Fruit fly (Drosophila melanogaster): ENCODE data around the gene Coq6.
A peak's percentile ranks its signal among the peaks of the same experiment; 100 is the strongest.

Gene Coq6

DNA sequence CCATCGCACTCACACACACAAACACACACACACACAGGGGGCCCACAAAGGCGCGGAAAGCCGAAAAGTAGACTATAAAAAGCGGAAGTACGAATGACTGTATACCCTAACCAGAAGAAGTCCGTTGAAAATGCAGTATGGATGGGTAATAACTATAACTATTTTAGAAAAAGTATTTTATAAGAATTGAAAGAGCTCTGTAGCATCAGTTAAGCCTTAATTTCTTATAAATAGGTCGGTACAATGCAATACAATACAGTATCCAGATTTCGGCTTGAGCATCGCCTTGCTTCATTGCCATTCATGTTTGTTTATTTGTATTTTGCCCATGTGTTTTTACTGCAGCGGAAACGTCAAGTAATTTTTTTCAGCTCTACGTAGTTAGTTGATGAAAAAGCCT lies 37.5 kb upstream of the Coq6 start (continued):
- TF ChIP-seq trh (GFP tag; optimal IDR thresholded peaks at IDR 0.05) (no peak), sens (GFP tag) (no peak), Nf-YB (GFP tag; optimal IDR thresholded peaks at IDR 0.05) (no peak), ranshi (GFP tag; IDR thresholded peaks at IDR 0.05) (peak; percentile 10; the same call in 1 of the 2 replicates), CG9437 (GFP tag; optimal IDR thresholded peaks at IDR 0.05) (no peak), Blimp-1 (GFP tag; optimal IDR thresholded peaks at IDR 0.05) (no peak), CG7839 (tag; optimal IDR thresholded peaks at IDR 0.05) (peak; percentile 58), fd3F (GFP tag; optimal IDR thresholded peaks at IDR 0.05) (no peak), Med (GFP tag) (no peak), Oli (tag; optimal IDR thresholded peaks at IDR 0.05) (peak; percentile 27), exex (tag; optimal IDR thresholded peaks at IDR 0.05) (no peak), NC2β (GFP tag; optimal IDR thresholded peaks at IDR 0.05) (no peak), CG10543 (GFP tag; optimal IDR thresholded peaks at IDR 0.05) (no peak), CG3838 (GFP tag; optimal IDR thresholded peaks at IDR 0.05) (no peak), E2f1 (GFP tag; IDR thresholded peaks at IDR 0.05) (no peak), Hr39 (optimal IDR thresholded peaks at IDR 0.05) (no peak), Bgb (GFP tag; IDR thresholded peaks at IDR 0.05; ENCODE audit: partially characterized antibody) (no peak), CG17328 (GFP tag; IDR thresholded peaks at IDR 0.05) (peak; percentile 43; the same call in 1 of the 2 replicates), Hr3 (GFP tag; optimal IDR thresholded peaks at IDR 0.05) (no peak), ase (GFP tag; IDR thresholded peaks at IDR 0.05) (peak; percentile 39; the same call in 1 of the 3 replicates), CG34224 (GFP tag; IDR thresholded peaks at IDR 0.05; ENCODE audit: partially characterized antibody) (no peak), lmd (GFP tag; IDR thresholded peaks at IDR 0.05) (peak; percentile 46; the same call in 1 of the 2 replicates), ind (GFP tag; optimal IDR thresholded peaks at IDR 0.05) (peak; percentile 27), cad (GFP tag; optimal IDR thresholded peaks at IDR 0.05) (no peak), so (GFP tag; IDR thresholded peaks at IDR 0.05) (no peak), CG14965 (GFP tag; optimal IDR thresholded peaks at IDR 0.05; ENCODE audit: borderline replicate concordance) (no peak), hb (GFP tag; IDR thresholded peaks at IDR 0.05; ENCODE audit: partially characterized antibody) (no peak)

DNA sequence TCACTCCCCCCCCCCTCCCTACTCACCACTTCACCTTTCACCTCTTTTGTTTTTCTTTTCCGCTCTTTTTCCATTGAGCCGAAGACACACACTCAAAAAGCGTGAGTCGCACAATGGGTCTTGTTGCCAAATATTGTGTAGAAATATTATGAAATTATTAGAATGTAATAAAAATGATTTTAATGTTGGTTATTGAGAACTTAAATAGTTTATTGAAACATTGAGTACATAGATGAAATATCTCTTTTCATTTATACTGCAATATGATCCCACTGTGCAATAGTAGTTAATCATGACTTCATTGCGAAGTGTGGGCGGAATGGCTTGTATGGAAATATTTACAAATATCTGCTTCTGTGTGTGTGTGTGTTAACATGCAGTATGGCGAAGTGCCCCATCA lies 35.1 kb upstream of the Coq6 start:
- TF ChIP-seq CG4707 (GFP tag; optimal IDR thresholded peaks at IDR 0.05) = peak; percentile 30
- no peak for TF ChIP-seq CG14965 (GFP tag; optimal IDR thresholded peaks at IDR 0.05; ENCODE audit: borderline replicate concordance)
- no peak for TF ChIP-seq mld (GFP tag; IDR thresholded peaks at IDR 0.05; ENCODE audit: partially characterized antibody)
- TF ChIP-seq H15 (GFP tag; IDR thresholded peaks at IDR 0.05) = 0 out of 3 replicates have a peak, but pooled peaks have one; percentile 35
- 0 out of 3 replicates have a peak, but pooled peaks have one; percentile 43 for TF ChIP-seq CG11456 (GFP tag; IDR thresholded peaks at IDR 0.05)
- TF ChIP-seq CG4617 (GFP tag; optimal IDR thresholded peaks at IDR 0.05; ENCODE audit: borderline replicate concordance) = no peak
- TF ChIP-seq CG2678 (tag; optimal IDR thresholded peaks at IDR 0.05) = peak; percentile 20
- TF ChIP-seq slbo (GFP tag; IDR thresholded peaks at IDR 0.05) = peak; percentile 45
- peak; percentile 44; the same call in 1 of the 2 replicates for TF ChIP-seq ttk (GFP tag; IDR thresholded peaks at IDR 0.05)
- peak; percentile 38; the same call in 1 of the 2 replicates for TF ChIP-seq ranshi (GFP tag; IDR thresholded peaks at IDR 0.05)
- 0 out of 3 replicates have a peak, but pooled peaks have one; percentile 18 for TF ChIP-seq Aef1 (GFP tag; IDR thresholded peaks at IDR 0.05)
- peak in 1 of 2 experiments; percentile 12 for TF ChIP-seq Hr51 (GFP tag; optimal IDR thresholded peaks at IDR 0.05)
- peak; percentile 19 for TF ChIP-seq CG7839 (tag; optimal IDR thresholded peaks at IDR 0.05)
- TF ChIP-seq CG11504 (tag; optimal IDR thresholded peaks at IDR 0.05) = peak; percentile 37
- TF ChIP-seq esg (GFP tag; conservative IDR thresholded peaks at IDR 0.05) = 0 out of 2 replicates have a peak, but pooled peaks have one; percentile 20
- peak; percentile 52; the same call in 2 of the 3 replicates for TF ChIP-seq row (GFP tag; IDR thresholded peaks at IDR 0.05)
- 0 out of 3 replicates have a peak, but pooled peaks have one; percentile 36 for TF ChIP-seq z (GFP tag; IDR thresholded peaks at IDR 0.05)
- TF ChIP-seq unpg (GFP tag; optimal IDR thresholded peaks at IDR 0.05) = peak; percentile 30
- no peak for TF ChIP-seq stc (GFP tag; IDR thresholded peaks at IDR 0.05)
- peak; percentile 34 for TF ChIP-seq dmrt99B (tag; optimal IDR thresholded peaks at IDR 0.05)
- no peak for TF ChIP-seq Dip3 (GFP tag; optimal IDR thresholded peaks at IDR 0.05)
- TF ChIP-seq bsh (GFP tag; optimal IDR thresholded peaks at IDR 0.05) = peak in 1 of 2 experiments; percentile 20
- no peak for TF ChIP-seq CG10543 (GFP tag; optimal IDR thresholded peaks at IDR 0.05)
- TF ChIP-seq nmo (GFP tag; optimal IDR thresholded peaks at IDR 0.05) = peak; percentile 5
- 0 out of 2 replicates have a peak, but pooled peaks have one; percentile 12 for TF ChIP-seq HLH3B (GFP tag; IDR thresholded peaks at IDR 0.05)
- peak; percentile 41 for TF ChIP-seq gem (tag; optimal IDR thresholded peaks at IDR 0.05)
- no peak for TF ChIP-seq CG6175 (GFP tag; IDR thresholded peaks at IDR 0.05)

All from whole organism, embryonic.